Worm (Caenorhabditis elegans): ENCODE data around the gene B0001.2.

DNA sequence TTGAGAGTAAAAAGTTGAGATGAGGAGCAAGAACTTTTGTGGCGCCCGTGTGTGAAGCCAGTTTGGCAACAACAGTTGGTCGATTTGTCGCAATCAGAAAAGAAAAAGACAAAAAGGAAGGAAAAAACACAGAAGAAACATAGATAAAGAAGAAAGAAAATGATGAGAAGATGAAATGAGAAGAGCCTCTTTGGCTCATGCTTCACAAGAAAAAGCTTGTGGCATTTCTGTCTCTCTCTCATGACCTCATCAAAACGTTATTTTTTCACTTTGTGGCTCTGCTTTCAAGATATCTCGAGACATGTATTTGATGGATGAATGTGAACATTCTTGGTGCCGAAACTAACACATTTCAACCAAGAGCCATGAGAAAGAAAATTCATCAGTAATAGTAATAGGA, 37.7 kb downstream of the B0001.2 start:
- TF ChIP-seq daf-12 (tag; optimal IDR thresholded peaks at IDR 0.05) (no peak), nhr-77 (tag; optimal IDR thresholded peaks at IDR 0.05) (no peak), snpc-4 (tag; optimal IDR thresholded peaks at IDR 0.05) (no peak), nfya-1 (tag; optimal IDR thresholded peaks at IDR 0.05; ENCODE audit: insufficient read depth) (peak; percentile 17), ztf-4 (tag; optimal IDR thresholded peaks at IDR 0.05) (no peak), elt-2 (tag; optimal IDR thresholded peaks at IDR 0.05) (no peak), pqm-1 (tag; optimal IDR thresholded peaks at IDR 0.05) (no peak), ama-1 (optimal IDR thresholded peaks at IDR 0.05) (no peak), unc-39 (tag; optimal IDR thresholded peaks at IDR 0.05) (no peak), ztf-11 (tag; optimal IDR thresholded peaks at IDR 0.05) (no peak), fkh-10 (GFP tag; optimal IDR thresholded peaks at IDR 0.05) (no peak), unc-62 (GFP tag; optimal IDR thresholded peaks at IDR 0.05) (no peak), nhr-11 (tag; optimal IDR thresholded peaks at IDR 0.05) (no peak)

Measured in whole organism, L3 larva.